3 fruit fly cellular contexts compared by ENCODE assay signal in the genomic region with DNA sequence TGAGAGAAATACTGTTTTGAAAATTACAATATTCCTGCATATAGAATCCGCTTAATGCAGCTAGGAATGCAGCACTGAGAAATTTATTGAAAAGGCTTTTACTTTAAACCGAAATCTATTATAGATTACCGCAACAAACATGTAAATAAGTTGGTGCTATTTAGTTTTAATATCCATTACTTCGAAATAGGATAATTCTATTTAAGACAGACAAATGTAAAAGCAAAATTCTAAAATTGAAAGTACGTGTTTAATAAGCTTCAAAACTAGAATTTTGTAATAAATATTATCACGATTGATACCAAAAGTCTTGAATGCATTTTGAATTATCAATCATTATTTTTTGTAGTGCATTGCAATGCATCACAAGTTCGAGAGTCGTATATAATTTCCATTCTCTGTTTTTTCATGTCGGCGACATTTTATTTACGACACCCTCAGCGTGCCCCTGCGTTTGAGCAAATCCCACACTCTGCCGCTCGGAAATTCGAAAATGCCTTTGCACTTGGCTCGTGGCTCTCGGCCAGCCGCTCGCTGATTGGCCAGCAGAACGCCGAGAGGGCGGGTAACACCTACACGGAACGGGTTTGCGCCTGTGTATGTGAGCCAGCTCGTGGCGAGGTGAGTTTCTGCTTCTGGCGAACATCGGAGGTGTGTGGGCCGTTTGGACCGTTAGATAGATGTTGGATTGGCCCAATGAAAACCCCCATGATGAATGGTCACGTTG.
TF ChIP-seq lines count a peak whose summit lies in the region.

No protein-coding gene starts in this region.

- no peak for TF ChIP-seq CTCF in whole organism, embryonic (GFP tag; optimal IDR thresholded peaks at IDR 0.05; lab: Kevin White, UChicago)

TF ChIP-seq in whole organism, embryonic, 481 proteins besides CTCF, POLR2A, EP300 and RAD21 (continues in another document):
- TF ChIP-seq Blimp-1 (GFP tag; optimal IDR thresholded peaks at IDR 0.05; lab: Kevin White, UChicago) (peak; percentile 36), CG10959 (GFP tag; IDR thresholded peaks at IDR 0.05; lab: Robert Waterston, UW) (0 out of 2 replicates have a peak, but pooled peaks have one; percentile 41), lola (GFP tag; optimal IDR thresholded peaks at IDR 0.05; lab: Kevin White, UChicago) (peak in 1 of 3 experiments; percentile 77), CG34422 (GFP tag; IDR thresholded peaks at IDR 0.05; lab: Robert Waterston, UW) (no peak), CG9437 (GFP tag; optimal IDR thresholded peaks at IDR 0.05; lab: Kevin White, UChicago) (peak; percentile 11), CG8290 (GFP tag; optimal IDR thresholded peaks at IDR 0.05; lab: Kevin White, UChicago) (no peak), CG8290 (tag; optimal IDR thresholded peaks at IDR 0.05; lab: Kevin White, UChicago) (no peak), chif (GFP tag; optimal IDR thresholded peaks at IDR 0.05; lab: Kevin White, UChicago) (no peak), CG31441 (GFP tag; IDR thresholded peaks at IDR 0.05; lab: Robert Waterston, UW) (peak; percentile 60; the same call in 1 of the 2 replicates), bcd (GFP tag; optimal IDR thresholded peaks at IDR 0.05; lab: Kevin White, UChicago) (peak; percentile 21), ato (GFP tag; IDR thresholded peaks at IDR 0.05; lab: Robert Waterston, UW; ENCODE audit: partially characterized antibody) (no peak), CG30403 (GFP tag; optimal IDR thresholded peaks at IDR 0.05; lab: Kevin White, UChicago) (peak; percentile 19), fd96Cb (tag; optimal IDR thresholded peaks at IDR 0.05; lab: Kevin White, UChicago) (peak; percentile 60), sens (GFP tag; lab: Kevin White, UChicago) (peak; percentile 96), CG13287 (GFP tag; IDR thresholded peaks at IDR 0.05; lab: Robert Waterston, UW; ENCODE audit: partially characterized antibody) (0 out of 2 replicates have a peak, but pooled peaks have one; percentile 21), CG12391 (tag; optimal IDR thresholded peaks at IDR 0.05; lab: Kevin White, UChicago) (peak; percentile 17), MTF-1 (GFP tag; optimal IDR thresholded peaks at IDR 0.05; lab: Kevin White, UChicago; ENCODE audit: borderline replicate concordance) (peak; percentile 57), Ssrp (tag; optimal IDR thresholded peaks at IDR 0.05; lab: Kevin White, UChicago) (peak; percentile 19), CG8388 (GFP tag; optimal IDR thresholded peaks at IDR 0.05; lab: Kevin White, UChicago) (peak; percentile 33), odd (GFP tag; optimal IDR thresholded peaks at IDR 0.05; lab: Kevin White, UChicago) (no peak), CG4820 (GFP tag; optimal IDR thresholded peaks at IDR 0.05; lab: Kevin White, UChicago) (peak; percentile 32), vvl (GFP tag; IDR thresholded peaks at IDR 0.05; lab: Robert Waterston, UW) (0 out of 2 replicates have a peak, but pooled peaks have one; percentile 23), dmrt11E (tag; optimal IDR thresholded peaks at IDR 0.05; lab: Kevin White, UChicago) (peak; percentile 70), Deaf1 (tag; optimal IDR thresholded peaks at IDR 0.05; lab: Kevin White, UChicago) (peak; percentile 89), Abd-B (GFP tag; optimal IDR thresholded peaks at IDR 0.05; lab: Kevin White, UChicago) (peak; percentile 6)

TF ChIP-seq in whole organism, prepupa, 60 proteins besides CTCF, POLR2A, EP300 and RAD21:
- TF ChIP-seq topi (GFP tag; optimal IDR thresholded peaks at IDR 0.05; lab: Kevin White, UChicago) (peak; percentile 20), Eip75B (GFP tag; optimal IDR thresholded peaks at IDR 0.05; lab: Kevin White, UChicago) (no peak), svp (GFP tag; lab: Kevin White, UChicago) (peak; percentile 21), CG3919 (GFP tag; optimal IDR thresholded peaks at IDR 0.05; lab: Kevin White, UChicago) (peak; percentile 8), esn (GFP tag; optimal IDR thresholded peaks at IDR 0.05; lab: Kevin White, UChicago) (peak; percentile 39), Met (GFP tag; optimal IDR thresholded peaks at IDR 0.05; lab: Kevin White, UChicago) (peak; percentile 8), net (GFP tag; optimal IDR thresholded peaks at IDR 0.05; lab: Kevin White, UChicago) (no peak), Eip78C (GFP tag; lab: Kevin White, UChicago) (peak; percentile 68), CG10631 (GFP tag; optimal IDR thresholded peaks at IDR 0.05; lab: Kevin White, UChicago) (peak; percentile 5), dac (GFP tag; optimal IDR thresholded peaks at IDR 0.05; lab: Kevin White, UChicago) (no peak), lz (GFP tag; optimal IDR thresholded peaks at IDR 0.05; lab: Kevin White, UChicago) (no peak)

TF ChIP-seq in whole organism, pupa, 21 proteins besides CTCF, POLR2A, EP300 and RAD21:
- TF ChIP-seq CG4496 (GFP tag; IDR thresholded peaks at IDR 0.05; lab: Robert Waterston, UW) (peak; percentile 69), CG8159 (tag; optimal IDR thresholded peaks at IDR 0.05; lab: Kevin White, UChicago) (peak; percentile 20), CG9948 (tag; optimal IDR thresholded peaks at IDR 0.05; lab: Kevin White, UChicago) (no peak), Pif1B (GFP tag; optimal IDR thresholded peaks at IDR 0.05; lab: Kevin White, UChicago) (no peak)

Comparison
In these comparisons a context has a peak if more than half of its experiments do, and no peak if none do; other contexts are left out.
1. Of the 7 proteins assayed by ChIP-seq in both whole organism, embryonic and whole organism, prepupa: peak only in whole organism, embryonic: Blimp-1 and Sox102F; only in whole organism, prepupa: none; in both: none; in neither: 5.